Worm (Caenorhabditis elegans): ENCODE data around the gene thn-5.

ce11 chrIV:5204573-5204972 lies 26.1 kb upstream of the thn-5 start, which contains the start of gene tni-4:
- TF ChIP-seq sptf-1 (tag; optimal IDR thresholded peaks at IDR 0.05) (no peak), ztf-11 (tag; optimal IDR thresholded peaks at IDR 0.05) (no peak), ces-1 (GFP tag; optimal IDR thresholded peaks at IDR 0.05) (no peak), unc-62 (GFP tag; optimal IDR thresholded peaks at IDR 0.05) (no peak), elt-1 (tag; optimal IDR thresholded peaks at IDR 0.05; ENCODE audit: borderline replicate concordance, insufficient read depth) (no peak), unc-39 (tag; optimal IDR thresholded peaks at IDR 0.05) (no peak), pha-4 (tag; optimal IDR thresholded peaks at IDR 0.05) (no peak), ceh-43 (GFP tag; optimal IDR thresholded peaks at IDR 0.05) (no peak), lsy-2 (tag; optimal IDR thresholded peaks at IDR 0.05) (no peak), lin-32 (GFP tag; optimal IDR thresholded peaks at IDR 0.05) (no peak), mab-5 (tag; optimal IDR thresholded peaks at IDR 0.05) (no peak)
